Fruit fly (Drosophila melanogaster): Measurements from ENCODE around the gene CG10413.
A peak's percentile ranks its signal among the peaks of the same experiment; 100 is the strongest.

Gene CG10413

dm6 chr2L:18625009-18625408 is 20.0 kb upstream of the CG10413 start:
- no peak for TF ChIP-seq EcR (GFP tag; optimal IDR thresholded peaks at IDR 0.05)
- TF ChIP-seq usp (GFP tag; optimal IDR thresholded peaks at IDR 0.05): no peak
- TF ChIP-seq psq (optimal IDR thresholded peaks at IDR 0.05): no peak

dm6 chr2L:18624362-18624761 is 19.3 kb upstream of the CG10413 start:
- TF ChIP-seq CG8478 (optimal IDR thresholded peaks at IDR 0.05) (no peak), EcR (GFP tag; optimal IDR thresholded peaks at IDR 0.05) (no peak), Dll (optimal IDR thresholded peaks at IDR 0.05) (no peak), usp (GFP tag; optimal IDR thresholded peaks at IDR 0.05) (no peak), psq (optimal IDR thresholded peaks at IDR 0.05) (no peak), pan (optimal IDR thresholded peaks at IDR 0.05) (no peak)

dm6 chr2L:18623435-18623834 is 18.4 kb upstream of the CG10413 start:
- TF ChIP-seq CG8478 (optimal IDR thresholded peaks at IDR 0.05) (no peak), pan (optimal IDR thresholded peaks at IDR 0.05) (no peak), psq (optimal IDR thresholded peaks at IDR 0.05) (no peak), Dll (optimal IDR thresholded peaks at IDR 0.05) (no peak), EcR (GFP tag; optimal IDR thresholded peaks at IDR 0.05) (no peak)

dm6 chr2L:18621357-18622211 is 16.5 kb upstream of the CG10413 start:
- TF ChIP-seq pan (optimal IDR thresholded peaks at IDR 0.05): no peak

dm6 chr2L:18620153-18620552 is 15.1 kb upstream of the CG10413 start:
- TF ChIP-seq CG8478 (optimal IDR thresholded peaks at IDR 0.05) (no peak), usp (GFP tag; optimal IDR thresholded peaks at IDR 0.05) (no peak), pan (optimal IDR thresholded peaks at IDR 0.05) (no peak), EcR (GFP tag; optimal IDR thresholded peaks at IDR 0.05) (no peak), psq (optimal IDR thresholded peaks at IDR 0.05) (no peak), Dll (optimal IDR thresholded peaks at IDR 0.05) (no peak)

dm6 chr2L:18617003-18617402 is 12.0 kb upstream of the CG10413 start, which contains the start of gene MESR3:
TSS of gene MESR3 (plus strand) at chr2L:18617256.
- TF ChIP-seq pan (optimal IDR thresholded peaks at IDR 0.05) (peak; percentile 82), psq (optimal IDR thresholded peaks at IDR 0.05) (no peak)

- TF ChIP-seq usp (GFP tag; optimal IDR thresholded peaks at IDR 0.05) (no peak), psq (optimal IDR thresholded peaks at IDR 0.05) (no peak), pan (optimal IDR thresholded peaks at IDR 0.05) (no peak), EcR (GFP tag; optimal IDR thresholded peaks at IDR 0.05) (no peak), CG8478 (optimal IDR thresholded peaks at IDR 0.05) (no peak), Dll (optimal IDR thresholded peaks at IDR 0.05) (no peak)
Measured at dm6 chr2L:18616019-18616418, 11.0 kb upstream of the CG10413 start, which contains the start of gene IFT46. TSS of gene IFT46 (minus strand) at chr2L:18616106.

- no peak for TF ChIP-seq EcR (GFP tag; optimal IDR thresholded peaks at IDR 0.05)
Measured at dm6 chr2L:18612106-18612505, 7.1 kb upstream of the CG10413 start, which contains the start of gene Atac2. TSS of gene Atac2 (minus strand) at chr2L:18612249.

dm6 chr2L:18606642-18607041 is 1.6 kb upstream of the CG10413 start, which contains the start of gene CG10333:
TSS of gene CG10333 (plus strand) at chr2L:18606832.
- TF ChIP-seq pan (optimal IDR thresholded peaks at IDR 0.05) (no peak), CG8478 (optimal IDR thresholded peaks at IDR 0.05) (no peak), EcR (GFP tag; optimal IDR thresholded peaks at IDR 0.05) (no peak), Dll (optimal IDR thresholded peaks at IDR 0.05) (no peak), usp (GFP tag; optimal IDR thresholded peaks at IDR 0.05) (no peak), psq (optimal IDR thresholded peaks at IDR 0.05) (no peak)

dm6 chr2L:18605549-18605948 is 500 bp upstream of the CG10413 start, which contains the start of gene CG31789:
TSS of gene CG31789 (plus strand) at chr2L:18605928.
- no peak for TF ChIP-seq Dll (optimal IDR thresholded peaks at IDR 0.05)
- TF ChIP-seq pan (optimal IDR thresholded peaks at IDR 0.05): no peak
- no peak for TF ChIP-seq CG8478 (optimal IDR thresholded peaks at IDR 0.05)
- TF ChIP-seq psq (optimal IDR thresholded peaks at IDR 0.05): no peak

dm6 chr2L:18599152-18599551 is 5.9 kb downstream of the CG10413 start:
- no peak for TF ChIP-seq EcR (GFP tag; optimal IDR thresholded peaks at IDR 0.05)
- no peak for TF ChIP-seq CG8478 (optimal IDR thresholded peaks at IDR 0.05)
- no peak for TF ChIP-seq usp (GFP tag; optimal IDR thresholded peaks at IDR 0.05)
- TF ChIP-seq Dll (optimal IDR thresholded peaks at IDR 0.05): no peak
- no peak for TF ChIP-seq pan (optimal IDR thresholded peaks at IDR 0.05)
- no peak for TF ChIP-seq psq (optimal IDR thresholded peaks at IDR 0.05)

dm6 chr2L:18598150-18598723 is 6.8 kb downstream of the CG10413 start:
- TF ChIP-seq psq (optimal IDR thresholded peaks at IDR 0.05) (no peak), EcR (GFP tag; optimal IDR thresholded peaks at IDR 0.05) (no peak), CG8478 (optimal IDR thresholded peaks at IDR 0.05) (no peak)

- TF ChIP-seq usp (GFP tag; optimal IDR thresholded peaks at IDR 0.05) (no peak), CG8478 (optimal IDR thresholded peaks at IDR 0.05) (no peak), EcR (GFP tag; optimal IDR thresholded peaks at IDR 0.05) (no peak), pan (optimal IDR thresholded peaks at IDR 0.05) (no peak), psq (optimal IDR thresholded peaks at IDR 0.05) (no peak), Dll (optimal IDR thresholded peaks at IDR 0.05) (no peak)
Measured at dm6 chr2L:18596871-18597338, 8.1 kb downstream of the CG10413 start, which contains the start of gene amos. TSS of gene amos (minus strand) at chr2L:18596921.
